Fruit fly (Drosophila melanogaster) whole organism, embryonic: Measurements from ENCODE around the gene Tsf1.

Source experiments
- Blimp-1 ChIP-seq: fragments of 200-800 bp; sonication (Bioruptor generic); optimal IDR thresholded peaks from 3 replicates; lab custom pipeline; 2018; ENCODE audit warnings: missing biosample characterization, missing genetic modification characterization, mild to moderate bottlenecking, moderate library complexity, missing genetic modification reagents
- CG12659 ChIP-seq: fragments of 200-800 bp; sonication (Bioruptor generic); optimal IDR thresholded peaks from 3 replicates; lab custom pipeline; 2017; ENCODE audit warnings: mild to moderate bottlenecking, missing biosample characterization, missing genetic modification reagents, missing genetic modification characterization
- CG13296 ChIP-seq: fragments of 200-800 bp; sonication (Bioruptor generic); optimal IDR thresholded peaks from 3 replicates; lab custom pipeline; 2018; ENCODE audit warnings: missing biosample characterization, mild to moderate bottlenecking, missing genetic modification characterization
- CG14710 ChIP-seq: fragments of 200-800 bp; sonication (Bioruptor generic); optimal IDR thresholded peaks from 3 replicates; lab custom pipeline; 2019; ENCODE audit warnings: missing biosample characterization, mild to moderate bottlenecking, missing genetic modification characterization, moderate library complexity
- CG14860 ChIP-seq: fragments of 200-800 bp; sonication (Bioruptor generic); IDR thresholded peaks from 3 replicates; pipeline ENCODE4 v1.3.6; 2022; ENCODE audit warnings: missing biosample characterization, missing genetic modification characterization; ENCODE audit not compliant: partially characterized antibody
- CG15269 ChIP-seq: fragments of 200-800 bp; sonication (Bioruptor generic); optimal IDR thresholded peaks from 2 replicates; lab custom pipeline; 2018; ENCODE audit warnings: missing biosample characterization, mild to moderate bottlenecking, missing genetic modification characterization, moderate library complexity
- CG15514 ChIP-seq: fragments of 200-800 bp; sonication (Bioruptor generic); optimal IDR thresholded peaks from 3 replicates; lab custom pipeline; 2017; ENCODE audit warnings: missing biosample characterization, missing genetic modification characterization, mild to moderate bottlenecking, moderate library complexity, missing genetic modification reagents
- CG1647 ChIP-seq: fragments of 200-800 bp; sonication (Bioruptor generic); optimal IDR thresholded peaks from 3 replicates; lab custom pipeline; 2016; ENCODE audit warnings: missing biosample characterization, missing genetic modification characterization
- CG17186 ChIP-seq: fragments of 200-800 bp; sonication (Bioruptor generic); optimal IDR thresholded peaks from 3 replicates; lab custom pipeline; 2017; ENCODE audit warnings: missing biosample characterization, missing genetic modification reagents, missing genetic modification characterization
- CG18476 ChIP-seq: fragments of 200-800 bp; sonication (Bioruptor generic); optimal IDR thresholded peaks from 2 replicates; lab custom pipeline; 2016; ENCODE audit warnings: missing biosample characterization, mild to moderate bottlenecking, missing genetic modification characterization
- CG2129 ChIP-seq: fragments of 200-800 bp; sonication (Bioruptor generic); IDR thresholded peaks from 2 replicates; pipeline ENCODE4 v1.3.6; 2022; ENCODE audit warnings: missing biosample characterization, missing genetic modification characterization; ENCODE audit not compliant: partially characterized antibody
- CG2712 ChIP-seq: fragments of 200-800 bp; optimal IDR thresholded peaks from 3 replicates; lab custom pipeline; 2019; ENCODE audit warnings: missing biosample characterization, mild to moderate bottlenecking, missing genetic modification characterization, moderate library complexity
- CG32767 ChIP-seq: fragments of 200-800 bp; sonication (Bioruptor generic); IDR thresholded peaks from 2 replicates; pipeline ENCODE4 v1.3.6; 2022; ENCODE audit warnings: missing biosample characterization, missing genetic modification characterization
- CG3847 ChIP-seq: fragments of 200-800 bp; sonication (Bioruptor generic); IDR thresholded peaks from 2 replicates; pipeline ENCODE4 v1.3.6; 2022; ENCODE audit warnings: missing biosample characterization, missing genetic modification characterization
- CG4617 ChIP-seq: fragments of 200-800 bp; sonication (Bioruptor generic); optimal IDR thresholded peaks from 3 replicates; lab custom pipeline; 2016; ENCODE audit warnings: missing biosample characterization, missing genetic modification characterization, borderline replicate concordance
- CG4820 ChIP-seq: fragments of 200-800 bp; sonication (Bioruptor generic); optimal IDR thresholded peaks from 3 replicates; lab custom pipeline; 2016; ENCODE audit warnings: missing biosample characterization, missing genetic modification characterization
- CG8290 ChIP-seq, 3 experiments: fragments of 200-800 bp; sonication (Bioruptor generic); optimal IDR thresholded peaks; 2 replicates each; lab custom pipeline; 2016 to 2019; ENCODE audit warnings: missing biosample characterization in 3 of 3, missing genetic modification characterization in 3 of 3, mild to moderate bottlenecking in 2 of 3, moderate library complexity in 1 of 3
- CG8478 ChIP-seq: fragments of >200 bp; optimal IDR thresholded peaks from 2 replicates; lab custom pipeline; 2018
- D19A ChIP-seq: fragments of 200-800 bp; optimal IDR thresholded peaks from 3 replicates; lab custom pipeline; 2019; ENCODE audit warnings: missing biosample characterization, mild to moderate bottlenecking, missing genetic modification characterization, moderate library complexity
- Dp ChIP-seq: fragments of 200-800 bp; sonication (Bioruptor generic); optimal IDR thresholded peaks from 2 replicates; lab custom pipeline; 2018; ENCODE audit warnings: missing biosample characterization, mild to moderate bottlenecking, missing genetic modification characterization, moderate library complexity
- Dref ChIP-seq: fragments of 200-800 bp; sonication (Bioruptor generic); IDR thresholded peaks from 2 replicates; pipeline ENCODE4 v1.3.6; 2022; ENCODE audit warnings: missing biosample characterization, missing genetic modification characterization
- Ets97D ChIP-seq: fragments of 200-800 bp; sonication (Bioruptor generic); optimal IDR thresholded peaks from 3 replicates; lab custom pipeline; 2016; ENCODE audit warnings: missing biosample characterization, missing genetic modification characterization
- H2.0 ChIP-seq: fragments of 200-800 bp; sonication (Bioruptor generic); IDR thresholded peaks from 2 replicates; pipeline ENCODE4 v1.3.6; 2022; ENCODE audit warnings: missing biosample characterization, missing genetic modification characterization
- HmgD ChIP-seq: fragments of 200-800 bp; sonication (Bioruptor generic); optimal IDR thresholded peaks from 3 replicates; lab custom pipeline; 2016; ENCODE audit warnings: missing biosample characterization, missing genetic modification characterization
- Max ChIP-seq: fragments of 200-800 bp; sonication (Bioruptor generic); optimal IDR thresholded peaks from 2 replicates; lab custom pipeline; 2016; ENCODE audit warnings: missing biosample characterization, mild to moderate bottlenecking, missing genetic modification characterization
- Mrtf ChIP-seq: fragments of 200-800 bp; sonication (Bioruptor generic); IDR thresholded peaks from 3 replicates; pipeline ENCODE4 v1.3.6; 2022; ENCODE audit warnings: missing biosample characterization, missing genetic modification characterization
- NC2α ChIP-seq: fragments of 200-800 bp; sonication (Bioruptor generic); optimal IDR thresholded peaks from 2 replicates; lab custom pipeline; 2016; ENCODE audit warnings: missing biosample characterization, missing genetic modification characterization
- Nf-YC ChIP-seq: fragments of 200-800 bp; optimal IDR thresholded peaks from 3 replicates; lab custom pipeline; 2019; ENCODE audit warnings: missing biosample characterization, mild to moderate bottlenecking, missing genetic modification characterization, moderate library complexity
- Ptx1 ChIP-seq: fragments of 200-800 bp; sonication (Bioruptor generic); IDR thresholded peaks from 2 replicates; pipeline ENCODE4 v1.3.6; 2022; ENCODE audit warnings: missing biosample characterization, missing genetic modification characterization
- Rx ChIP-seq: fragments of 200-800 bp; sonication (Bioruptor generic); IDR thresholded peaks from 2 replicates; pipeline ENCODE4 v1.3.6; 2022; ENCODE audit warnings: missing biosample characterization, missing genetic modification characterization
- Side ChIP-seq: fragments of 200-800 bp; sonication (Bioruptor generic); optimal IDR thresholded peaks from 2 replicates; lab custom pipeline; 2016; ENCODE audit warnings: missing biosample characterization, missing genetic modification characterization
- Sin3A ChIP-seq: fragments of >200 bp; optimal IDR thresholded peaks from 2 replicates; lab custom pipeline; 2018
- Taf1 ChIP-seq: fragments of 200-800 bp; sonication (Bioruptor generic); IDR thresholded peaks from 2 replicates; pipeline ENCODE4 v1.3.6; 2022; ENCODE audit warnings: missing biosample characterization, missing genetic modification characterization
- abd-A ChIP-seq: fragments of 200-800 bp; sonication (Bioruptor generic); optimal IDR thresholded peaks from 3 replicates; lab custom pipeline; 2019; ENCODE audit warnings: missing biosample characterization, mild to moderate bottlenecking, missing genetic modification characterization, moderate library complexity
- al ChIP-seq: fragments of 200-800 bp; sonication (Bioruptor generic); IDR thresholded peaks from 2 replicates; pipeline ENCODE4 v1.3.6; 2022; ENCODE audit warnings: missing biosample characterization, missing genetic modification characterization
- amos ChIP-seq: fragments of 200-800 bp; sonication (Bioruptor generic); IDR thresholded peaks from 2 replicates; pipeline ENCODE4 v1.3.6; 2022; ENCODE audit warnings: missing biosample characterization, missing genetic modification characterization; ENCODE audit not compliant: partially characterized antibody
- ara ChIP-seq: fragments of 200-800 bp; sonication (Bioruptor generic); IDR thresholded peaks from 2 replicates; pipeline ENCODE4 v1.3.6; 2022; ENCODE audit warnings: missing biosample characterization, missing genetic modification characterization
- esg ChIP-seq: fragments of 200-800 bp; sonication (Bioruptor generic); conservative IDR thresholded peaks from 2 replicates; pipeline ENCODE4 v1.3.6; 2022; ENCODE audit warnings: missing biosample characterization, missing genetic modification characterization
- fd3F ChIP-seq: fragments of 200-800 bp; sonication (Bioruptor generic); optimal IDR thresholded peaks from 2 replicates; lab custom pipeline; 2018; ENCODE audit warnings: missing biosample characterization, mild to moderate bottlenecking, missing genetic modification characterization, moderate library complexity
- gcm2 ChIP-seq: fragments of 200-800 bp; sonication (Bioruptor generic); optimal IDR thresholded peaks from 2 replicates; lab custom pipeline; 2016; ENCODE audit warnings: missing biosample characterization, missing genetic modification characterization
- gfzf ChIP-seq: fragments of 200-800 bp; sonication (Bioruptor generic); optimal IDR thresholded peaks from 2 replicates; lab custom pipeline; 2016; ENCODE audit warnings: missing biosample characterization, mild to moderate bottlenecking, missing genetic modification characterization, moderate library complexity
- gsb ChIP-seq: fragments of 200-800 bp; sonication (Bioruptor generic); IDR thresholded peaks from 2 replicates; pipeline ENCODE4 v1.3.6; 2022; ENCODE audit warnings: missing biosample characterization, missing genetic modification characterization
- ken ChIP-seq: fragments of 200-800 bp; sonication (Bioruptor generic); IDR thresholded peaks from 3 replicates; pipeline ENCODE4 v1.3.6; 2022; ENCODE audit warnings: missing biosample characterization, missing genetic modification characterization
- lbe ChIP-seq: fragments of 200-800 bp; sonication (Bioruptor generic); optimal IDR thresholded peaks from 2 replicates; lab custom pipeline; 2016; ENCODE audit warnings: missing biosample characterization, mild to moderate bottlenecking, missing genetic modification characterization
- odd ChIP-seq: fragments of 200-800 bp; sonication (Bioruptor generic); optimal IDR thresholded peaks from 2 replicates; lab custom pipeline; 2017; ENCODE audit warnings: missing biosample characterization, mild to moderate bottlenecking, missing genetic modification characterization
- onecut ChIP-seq: fragments of 200-800 bp; sonication (Bioruptor generic); IDR thresholded peaks from 2 replicates; pipeline ENCODE4 v1.3.6; 2022; ENCODE audit warnings: missing biosample characterization, missing genetic modification characterization
- pan ChIP-seq, 4 experiments: fragments of >200 bp in 3 of 4; fragments of 200-800 bp in 1 of 4; sonication (Bioruptor generic) in 1 of 4; optimal IDR thresholded peaks in 3 of 4; IDR thresholded peaks in 1 of 4; 2 replicates each; pipeline versions ENCODE4 v1.3.6 to Lab custom; 2017 to 2022; ENCODE audit warnings: missing biosample characterization in 2 of 4, missing genetic modification characterization in 2 of 4, mixed read lengths in 1 of 4
- schlank ChIP-seq: fragments of 200-800 bp; sonication (Bioruptor generic); optimal IDR thresholded peaks from 2 replicates; lab custom pipeline; 2018; ENCODE audit warnings: missing biosample characterization, mild to moderate bottlenecking, missing genetic modification characterization
- ssp ChIP-seq: fragments of 200-800 bp; sonication (Bioruptor generic); IDR thresholded peaks from 2 replicates; pipeline ENCODE4 v1.3.6; 2022; ENCODE audit warnings: missing biosample characterization, missing genetic modification characterization
- tll ChIP-seq, 2 experiments: fragments of 200-800 bp in 1 of 2; fragments of >200 bp in 1 of 2; sonication (Bioruptor generic) in 1 of 2; optimal IDR thresholded peaks; 2 replicates each; lab custom pipeline; 2017 to 2019; ENCODE audit warnings: missing biosample characterization in 2 of 2, missing genetic modification characterization in 2 of 2, mild to moderate bottlenecking in 1 of 2, moderate library complexity in 1 of 2
- unpg ChIP-seq: fragments of 200-800 bp; sonication (Bioruptor generic); optimal IDR thresholded peaks from 3 replicates; lab custom pipeline; 2018; ENCODE audit warnings: missing biosample characterization, mild to moderate bottlenecking, missing genetic modification characterization, moderate library complexity

Gene Tsf1

dm6 chrX:18379791-18380190 lies 7.1 kb upstream of the Tsf1 start, which contains the start of the genes por and CG6179 (continued):
- TF ChIP-seq HmgD (GFP tag; lab: Kevin White, UChicago) (no peak), onecut (GFP tag; lab: Robert Waterston, UW) (no peak), CG1647 (GFP tag; lab: Kevin White, UChicago) (no peak), schlank (tag; lab: Kevin White, UChicago) (no peak), NC2α (GFP tag; lab: Kevin White, UChicago) (no peak), CG12659 (GFP tag; lab: Kevin White, UChicago) (peak; percentile 20), Side (GFP tag; lab: Kevin White, UChicago) (no peak), abd-A (tag; lab: Kevin White, UChicago) (no peak), gsb (no peak), esg (GFP tag; lab: Robert Waterston, UW) (no peak), unpg (GFP tag; lab: Kevin White, UChicago) (no peak), CG8478 (lab: Kevin White, UChicago) (no peak), Dp (peak; percentile 35), Rx (GFP tag; lab: Robert Waterston, UW) (no peak), Nf-YC (no peak), CG2712 (tag; lab: Kevin White, UChicago) (no peak), pan (optimal IDR thresholded peaks at IDR 0.05; lab: Kevin White, UChicago) (no peak), pan (GFP tag; optimal IDR thresholded peaks at IDR 0.05 in 1 of 2, IDR thresholded peaks at IDR 0.05 in 1 of 2) (no peak), fd3F (GFP tag; lab: Kevin White, UChicago) (no peak), CG8290 (GFP tag; optimal IDR thresholded peaks at IDR 0.05; lab: Kevin White, UChicago) (no peak), CG8290 (tag; optimal IDR thresholded peaks at IDR 0.05; lab: Kevin White, UChicago) (no peak), CG14710 (tag; lab: Kevin White, UChicago) (peak; percentile 33), CG4617 (GFP tag; lab: Kevin White, UChicago) (peak; percentile 22), Ptx1 (GFP tag; lab: Robert Waterston, UW) (no peak), ken (no peak), Dref (no peak), Mrtf (GFP tag; lab: Robert Waterston, UW) (no peak), Blimp-1 (GFP tag; lab: Kevin White, UChicago) (no peak), lbe (no peak), odd (GFP tag; lab: Kevin White, UChicago) (no peak), CG2129 (GFP tag; lab: Robert Waterston, UW) (no peak), ssp (GFP tag; lab: Robert Waterston, UW) (no peak), Taf1 (GFP tag; lab: Robert Waterston, UW) (no peak), tll (GFP tag; optimal IDR thresholded peaks at IDR 0.05; lab: Kevin White, UChicago) (no peak), CG15269 (tag; lab: Kevin White, UChicago) (no peak), Max (no peak), CG14860 (GFP tag; lab: Robert Waterston, UW) (no peak), H2.0 (GFP tag; lab: Robert Waterston, UW) (no peak), CG13296 (GFP tag; lab: Kevin White, UChicago) (no peak), CG18476 (GFP tag; lab: Kevin White, UChicago) (no peak), CG3847 (GFP tag; lab: Robert Waterston, UW) (no peak), CG17186 (GFP tag; lab: Kevin White, UChicago) (peak; percentile 43), gfzf (GFP tag; lab: Kevin White, UChicago) (peak; percentile 70), Ets97D (GFP tag; lab: Kevin White, UChicago) (peak; percentile 19), amos (GFP tag; lab: Robert Waterston, UW) (no peak), D19A (no peak), CG4820 (GFP tag; lab: Kevin White, UChicago) (no peak), Sin3A (lab: Kevin White, UChicago) (peak; percentile 48), CG15514 (GFP tag; lab: Kevin White, UChicago) (no peak), ara (GFP tag; lab: Robert Waterston, UW) (no peak), CG32767 (GFP tag; lab: Robert Waterston, UW) (no peak), al (GFP tag; lab: Robert Waterston, UW) (no peak), gcm2 (GFP tag; lab: Kevin White, UChicago) (no peak)
